Worm (Caenorhabditis elegans) whole organism, L3 larva: ENCODE results near the gene srj-37.

Source experiments
- R02D3.7 ChIP-seq: fragments of 150-350 bp; optimal IDR thresholded peaks from 2 replicates; lab custom pipeline; 2014; ENCODE audit warnings: missing biosample characterization, missing genetic modification characterization
- ZK546.5 ChIP-seq: sonication (generic microtip); optimal IDR thresholded peaks from 2 replicates; lab custom pipeline; 2017; ENCODE audit warnings: missing biosample characterization, missing genetic modification characterization
- ama-1 ChIP-seq: fragments of 150-350 bp; optimal IDR thresholded peaks from 2 replicates; lab custom pipeline; 2018
- ceh-16 ChIP-seq: sonication (generic microtip); optimal IDR thresholded peaks from 2 replicates; lab custom pipeline; 2017; ENCODE audit warnings: missing biosample characterization, missing genetic modification characterization
- ceh-82 ChIP-seq: fragments of 150-350 bp; optimal IDR thresholded peaks from 2 replicates; lab custom pipeline; 2014; ENCODE audit warnings: missing biosample characterization, missing genetic modification characterization
- ceh-9 ChIP-seq: sonication (generic microtip); optimal IDR thresholded peaks from 2 replicates; lab custom pipeline; 2018; ENCODE audit warnings: missing biosample characterization, missing genetic modification characterization
- daf-12 ChIP-seq: fragments of 150-350 bp; optimal IDR thresholded peaks from 2 replicates; lab custom pipeline; 2014; ENCODE audit warnings: missing biosample characterization, missing genetic modification reagents, missing genetic modification characterization
- elt-1 ChIP-seq: fragments of 150-350 bp; optimal IDR thresholded peaks from 2 replicates; lab custom pipeline; 2014; ENCODE audit warnings: missing biosample characterization, missing genetic modification characterization
- elt-2 ChIP-seq: sonication (generic microtip); optimal IDR thresholded peaks from 2 replicates; lab custom pipeline; 2016; ENCODE audit warnings: missing genetic modification reagents, mild to moderate bottlenecking, missing genetic modification characterization, missing compliant biosample characterization
- elt-3 ChIP-seq, 3 experiments: fragments of 150-350 bp in 1 of 3; sonication (generic microtip) in 2 of 3; optimal IDR thresholded peaks; 2 replicates in 2 of 3; 4 replicates in 1 of 3; lab custom pipeline; 2014 to 2017; ENCODE audit warnings: missing biosample characterization in 3 of 3, missing genetic modification characterization in 3 of 3
- eor-1 ChIP-seq, 2 experiments: fragments of 150-350 bp; optimal IDR thresholded peaks; 2 replicates each; lab custom pipeline; 2014 to 2018; ENCODE audit warnings: missing biosample characterization in 2 of 2, missing genetic modification characterization in 2 of 2
- fkh-10 ChIP-seq: sonication (generic microtip); optimal IDR thresholded peaks from 2 replicates; lab custom pipeline; 2017; ENCODE audit warnings: missing biosample characterization, missing genetic modification reagents, missing genetic modification characterization
- fkh-2 ChIP-seq: fragments of 150-350 bp; optimal IDR thresholded peaks from 2 replicates; lab custom pipeline; 2014; ENCODE audit warnings: missing biosample characterization, missing genetic modification reagents, missing genetic modification characterization
- fos-1 ChIP-seq: fragments of 150-350 bp; optimal IDR thresholded peaks from 2 replicates; lab custom pipeline; 2014; ENCODE audit warnings: missing biosample characterization, missing genetic modification characterization
- hmg-11 ChIP-seq: sonication (generic microtip); optimal IDR thresholded peaks from 2 replicates; lab custom pipeline; 2016; ENCODE audit warnings: missing genetic modification characterization, missing compliant biosample characterization
- jun-1 ChIP-seq: fragments of 150-350 bp; optimal IDR thresholded peaks from 2 replicates; lab custom pipeline; 2014; ENCODE audit warnings: missing biosample characterization, missing genetic modification reagents, missing genetic modification characterization
- lin-39 ChIP-seq: fragments of 150-350 bp; optimal IDR thresholded peaks from 2 replicates; lab custom pipeline; 2018; ENCODE audit warnings: missing biosample characterization, missing genetic modification reagents, missing genetic modification characterization
- mdl-1 ChIP-seq: fragments of 150-350 bp; optimal IDR thresholded peaks from 2 replicates; lab custom pipeline; 2014; ENCODE audit warnings: missing biosample characterization, missing genetic modification characterization
- mml-1 ChIP-seq: fragments of 150-350 bp; sonication (generic microtip); optimal IDR thresholded peaks from 3 replicates; lab custom pipeline; 2014; ENCODE audit warnings: missing biosample characterization, missing genetic modification characterization
- nhr-11 ChIP-seq: fragments of 150-350 bp; optimal IDR thresholded peaks from 2 replicates; lab custom pipeline; 2014; ENCODE audit warnings: missing biosample characterization, missing genetic modification characterization
- nhr-12 ChIP-seq: fragments of 150-350 bp; optimal IDR thresholded peaks from 2 replicates; lab custom pipeline; 2014; ENCODE audit warnings: missing biosample characterization, missing genetic modification characterization
- nhr-23 ChIP-seq: fragments of 150-350 bp; optimal IDR thresholded peaks from 2 replicates; lab custom pipeline; 2014; ENCODE audit warnings: missing biosample characterization, missing genetic modification reagents, missing genetic modification characterization
- nhr-25 ChIP-seq: sonication (generic microtip); optimal IDR thresholded peaks from 2 replicates; lab custom pipeline; 2017; ENCODE audit warnings: missing biosample characterization, missing genetic modification characterization
- nhr-28 ChIP-seq: fragments of 150-350 bp; optimal IDR thresholded peaks from 2 replicates; lab custom pipeline; 2014; ENCODE audit warnings: missing biosample characterization, missing genetic modification characterization
- nhr-43 ChIP-seq: sonication (generic microtip); optimal IDR thresholded peaks from 2 replicates; lab custom pipeline; 2016; ENCODE audit warnings: mild to moderate bottlenecking, missing genetic modification characterization, missing compliant biosample characterization; ENCODE audit not compliant: poor library complexity, severe bottlenecking
- nhr-67 ChIP-seq: fragments of 150-350 bp; optimal IDR thresholded peaks from 2 replicates; lab custom pipeline; 2014; ENCODE audit warnings: missing biosample characterization, missing genetic modification characterization
- pha-4 ChIP-seq: fragments of 150-350 bp; optimal IDR thresholded peaks from 2 replicates; lab custom pipeline; 2014; ENCODE audit warnings: missing biosample characterization, missing genetic modification reagents, missing genetic modification characterization
- pqm-1 ChIP-seq: fragments of 150-350 bp; optimal IDR thresholded peaks from 2 replicates; lab custom pipeline; 2017; ENCODE audit warnings: missing biosample characterization, missing genetic modification characterization, inconsistent platforms
- sea-2 ChIP-seq: fragments of 150-350 bp; sonication (generic microtip); optimal IDR thresholded peaks from 4 replicates; lab custom pipeline; 2014; ENCODE audit warnings: missing biosample characterization, missing genetic modification reagents, missing genetic modification characterization
- skn-1 ChIP-seq: fragments of 150-350 bp; optimal IDR thresholded peaks from 2 replicates; lab custom pipeline; 2014; ENCODE audit warnings: missing biosample characterization, missing genetic modification characterization
- tbx-2 ChIP-seq: sonication (generic microtip); optimal IDR thresholded peaks from 2 replicates; lab custom pipeline; 2016; ENCODE audit warnings: mild to moderate bottlenecking, missing genetic modification characterization, missing compliant biosample characterization
- unc-39 ChIP-seq: sonication (generic microtip); optimal IDR thresholded peaks from 4 replicates; lab custom pipeline; 2017; ENCODE audit warnings: missing biosample characterization, missing genetic modification characterization
- unc-62 ChIP-seq: fragments of 150-350 bp; sonication (generic microtip); optimal IDR thresholded peaks from 4 replicates; lab custom pipeline; 2014; ENCODE audit warnings: missing biosample characterization, missing genetic modification reagents, missing genetic modification characterization
- ztf-11 ChIP-seq: fragments of 150-350 bp; optimal IDR thresholded peaks from 2 replicates; lab custom pipeline; 2014; ENCODE audit warnings: missing biosample characterization, missing genetic modification characterization

Gene srj-37

DNA sequence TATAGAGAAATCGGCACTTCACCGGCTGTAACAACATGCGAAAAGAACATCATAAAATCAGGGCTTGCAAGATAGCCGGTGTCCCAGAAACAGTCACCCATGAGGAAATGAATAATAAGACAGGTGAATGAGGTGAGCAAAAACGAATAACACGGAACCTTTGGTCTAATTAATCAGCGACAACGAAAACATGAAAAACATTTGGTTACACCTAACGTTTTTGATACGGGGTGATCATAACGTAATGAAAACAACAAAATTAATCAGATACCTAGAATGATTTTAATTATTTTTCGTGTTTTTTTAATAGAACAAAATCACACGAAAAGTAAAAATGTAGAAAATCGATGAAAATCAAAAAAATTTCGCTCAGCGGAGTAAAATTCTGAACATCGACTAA, 17.4 kb downstream of the srj-37 start, which contains the start of gene srh-245:
TSS of gene srh-245 (minus strand) at position 101 of the 400 bp plus-strand sequence.
- no peak for TF ChIP-seq nhr-23 (tag; lab: Kevin White, UChicago)
- no peak for TF ChIP-seq eor-1 (tag; optimal IDR thresholded peaks at IDR 0.05; lab: Kevin White, UChicago)
- no peak for TF ChIP-seq ZK546.5 (tag; lab: Kevin White, UChicago)
- TF ChIP-seq lin-39 = no peak
- TF ChIP-seq fkh-10 (GFP tag; lab: Kevin White, UChicago) = no peak
- no peak for TF ChIP-seq hmg-11 (tag; lab: Kevin White, UChicago)
- TF ChIP-seq unc-62 (GFP tag; lab: Kevin White, UChicago) = no peak
- no peak for TF ChIP-seq ceh-82 (tag; lab: Kevin White, UChicago)
- TF ChIP-seq R02D3.7 = no peak
- TF ChIP-seq mdl-1 (tag; lab: Kevin White, UChicago) = no peak
- no peak for TF ChIP-seq nhr-11 (tag; lab: Kevin White, UChicago)
- TF ChIP-seq sea-2 (GFP tag; lab: Kevin White, UChicago) = no peak
- no peak for TF ChIP-seq pha-4 (tag; lab: Kevin White, UChicago)
- no peak for TF ChIP-seq nhr-28

DNA sequence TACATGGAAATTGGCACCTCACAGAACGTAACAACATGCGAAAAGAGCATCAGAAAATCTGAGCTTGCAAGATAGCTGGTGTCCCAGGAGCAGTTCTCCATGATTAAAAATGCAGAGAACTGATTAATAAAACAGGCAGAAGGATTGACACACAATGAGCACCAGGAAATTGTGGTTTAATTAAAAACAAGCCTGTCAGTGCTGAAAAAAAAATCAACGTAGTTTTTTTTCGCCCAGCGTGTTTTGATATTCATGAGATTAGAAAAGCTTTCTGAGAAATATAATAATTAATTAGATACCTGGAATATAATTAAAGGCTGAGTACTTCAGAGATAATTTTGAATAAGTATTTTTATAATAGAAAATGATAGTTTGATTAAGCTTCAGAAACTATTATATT, 19.2 kb downstream of the srj-37 start, which contains the start of gene srh-246:
TSS of gene srh-246 (minus strand) at position 101 of the 400 bp plus-strand sequence.
- no peak for TF ChIP-seq hmg-11 (tag; lab: Kevin White, UChicago)
- TF ChIP-seq ama-1 (lab: Kevin White, UChicago) = no peak
- TF ChIP-seq fos-1 (tag; lab: Kevin White, UChicago) = no peak
- TF ChIP-seq nhr-25 (tag; lab: Kevin White, UChicago) = no peak
- TF ChIP-seq tbx-2 = no peak
- no peak for TF ChIP-seq nhr-23 (tag; lab: Kevin White, UChicago)
- TF ChIP-seq elt-2 = no peak
- TF ChIP-seq pqm-1 = no peak
- TF ChIP-seq nhr-12 (tag; lab: Kevin White, UChicago) = no peak
- TF ChIP-seq mml-1 = no peak
- TF ChIP-seq nhr-11 (tag; lab: Kevin White, UChicago) = no peak
- TF ChIP-seq nhr-67 (tag; lab: Kevin White, UChicago) = no peak
- TF ChIP-seq fkh-2 (tag; lab: Kevin White, UChicago) = no peak

DNA sequence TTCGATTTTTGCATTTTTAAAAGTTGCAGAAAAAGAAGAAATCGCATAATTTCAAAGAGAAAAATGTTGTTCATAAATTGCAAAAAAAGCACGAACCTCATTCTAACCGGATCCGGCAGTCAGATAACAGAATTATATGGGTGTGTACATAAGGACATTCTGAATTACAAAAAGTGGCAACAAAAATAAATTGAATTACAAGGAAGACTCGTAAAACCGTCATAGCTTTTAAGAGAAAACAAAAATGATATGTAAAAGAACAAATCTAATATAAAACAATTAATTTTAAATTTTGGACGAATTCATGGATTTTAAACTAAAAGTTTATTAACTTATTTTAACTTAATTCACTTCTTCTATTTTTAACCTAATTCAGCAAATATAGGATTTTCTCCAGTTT, 21.8 kb downstream of the srj-37 start, which contains the start of gene F31F4.17:
TSS of gene F31F4.17 (minus strand) at position 101 of the 400 bp plus-strand sequence.
- TF ChIP-seq mml-1 (no peak), hmg-11 (tag; lab: Kevin White, UChicago) (no peak), nhr-43 (tag; lab: Kevin White, UChicago) (no peak), unc-62 (GFP tag; lab: Kevin White, UChicago) (no peak), sea-2 (GFP tag; lab: Kevin White, UChicago) (no peak), nhr-23 (tag; lab: Kevin White, UChicago) (no peak), ztf-11 (tag; lab: Kevin White, UChicago) (no peak), jun-1 (tag; lab: Kevin White, UChicago) (no peak), elt-1 (tag; lab: Kevin White, UChicago) (no peak), elt-3 (tag; optimal IDR thresholded peaks at IDR 0.05; lab: Kevin White, UChicago) (no peak), pqm-1 (no peak), ceh-9 (tag; lab: Kevin White, UChicago) (no peak), fkh-10 (GFP tag; lab: Kevin White, UChicago) (no peak), nhr-12 (tag; lab: Kevin White, UChicago) (no peak), daf-12 (tag; lab: Kevin White, UChicago) (no peak)
- TF ChIP-seq, all 47 proteins: peak for 0

DNA sequence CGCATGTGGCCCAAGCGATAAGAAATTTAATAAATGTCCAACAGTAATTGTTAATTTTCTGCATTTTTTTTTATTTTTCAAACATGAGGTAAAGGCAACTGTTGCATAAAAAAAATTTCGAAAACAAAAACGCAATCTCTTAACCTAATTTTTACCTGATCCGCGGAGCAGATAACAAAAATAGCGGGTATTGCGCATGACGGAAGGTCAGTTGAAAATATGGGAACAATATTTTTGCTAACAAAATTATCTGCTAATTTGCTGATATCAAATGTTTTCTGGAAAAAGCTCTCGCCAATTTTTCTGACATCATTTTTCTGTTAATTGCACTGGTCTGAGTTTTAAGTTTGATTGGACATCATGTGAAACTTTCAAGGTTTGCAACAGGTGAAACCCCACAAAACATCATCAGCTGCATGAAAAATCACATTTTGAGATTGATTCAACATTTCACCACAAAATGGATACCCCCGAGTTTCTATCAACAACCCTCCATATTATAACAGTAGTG, 26.0 kb downstream of the srj-37 start, which contains the start of the genes F31F4.11 and srh-266:
TSS of gene F31F4.11 (minus strand) at position 101 of the 511 bp plus-strand sequence.
TSS of gene srh-266 (plus strand) at position 461 of the 511 bp plus-strand sequence.
- TF ChIP-seq elt-2 = no peak
- no peak for TF ChIP-seq ceh-82 (tag; lab: Kevin White, UChicago)
- TF ChIP-seq nhr-67 (tag; lab: Kevin White, UChicago) = no peak
- TF ChIP-seq mml-1 = no peak
- TF ChIP-seq ceh-16 (tag; lab: Kevin White, UChicago) = no peak
- no peak for TF ChIP-seq eor-1 (tag; optimal IDR thresholded peaks at IDR 0.05; lab: Kevin White, UChicago)
- TF ChIP-seq unc-39 = no peak

ce11 chrV:667459-667858, 29.0 kb downstream of the srj-37 start, which contains the start of gene nhr-180:
Gene nhr-180 (minus strand): TSS chrV:667510.
- TF ChIP-seq elt-2 = peak; percentile 50
- peak; percentile 16 for TF ChIP-seq pqm-1
- no peak for TF ChIP-seq skn-1 (tag; lab: Kevin White, UChicago)
